Fruit fly (Drosophila melanogaster): ENCODE results near the gene REPTOR-BP.

The REPTOR-BP gene

DNA sequence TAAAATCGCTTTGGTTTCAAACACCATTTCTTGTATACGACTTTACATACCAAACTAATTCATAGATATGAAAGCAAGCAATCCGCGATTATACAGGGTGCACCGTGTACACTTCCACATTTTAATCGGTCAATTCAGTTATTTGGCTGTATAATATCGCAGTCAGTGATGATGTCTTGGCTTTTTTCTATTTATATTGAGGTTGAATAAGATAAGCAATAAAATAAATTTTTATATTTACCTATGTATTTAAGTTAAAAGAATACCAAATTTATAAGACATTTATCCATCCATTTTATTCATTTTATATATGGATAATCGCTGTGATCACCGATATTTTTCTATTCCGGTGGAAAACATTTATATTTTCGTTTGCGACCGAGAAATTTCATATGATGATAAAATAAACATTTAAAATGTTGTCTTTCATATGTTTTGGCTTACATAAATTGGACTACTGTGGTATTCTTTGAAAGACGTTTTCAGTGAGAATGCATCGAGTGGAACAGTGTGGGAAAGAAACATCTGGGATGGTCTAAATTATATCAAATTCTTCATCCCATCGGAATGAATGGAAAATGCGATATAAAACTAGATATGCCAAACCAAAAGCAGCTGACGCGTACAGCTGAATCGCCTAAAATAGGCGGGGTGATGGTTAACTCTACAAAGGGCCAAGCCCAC, 37.1 kb upstream of the REPTOR-BP start, which contains the start of gene CG5708 (continued):
- TF ChIP-seq Six4 (GFP tag; optimal IDR thresholded peaks at IDR 0.05) (no peak), Ets65A (GFP tag) (peak; percentile 13), al (GFP tag; IDR thresholded peaks at IDR 0.05) (no peak), CG2116 (GFP tag; optimal IDR thresholded peaks at IDR 0.05) (peak; percentile 23), CG13123 (GFP tag; optimal IDR thresholded peaks at IDR 0.05) (no peak), chinmo (GFP tag; IDR thresholded peaks at IDR 0.05; ENCODE audit: partially characterized antibody) (no peak), rib (GFP tag; IDR thresholded peaks at IDR 0.05) (no peak), NFAT (GFP tag; IDR thresholded peaks at IDR 0.05) (no peak), gcm (GFP tag; optimal IDR thresholded peaks at IDR 0.05) (no peak), CG11398 (GFP tag; optimal IDR thresholded peaks at IDR 0.05) (no peak), ara (GFP tag; IDR thresholded peaks at IDR 0.05) (no peak), kah (GFP tag; optimal IDR thresholded peaks at IDR 0.05) (no peak), NC2β (GFP tag; optimal IDR thresholded peaks at IDR 0.05) (no peak), CG4617 (GFP tag; optimal IDR thresholded peaks at IDR 0.05; ENCODE audit: borderline replicate concordance) (peak; percentile 73), bbx (GFP tag; IDR thresholded peaks at IDR 0.05; ENCODE audit: partially characterized antibody) (no peak), tna (GFP tag; IDR thresholded peaks at IDR 0.05; ENCODE audit: partially characterized antibody) (no peak), salm (tag; optimal IDR thresholded peaks at IDR 0.05) (no peak), CG18619 (GFP tag; optimal IDR thresholded peaks at IDR 0.05) (no peak), Doc2 (GFP tag; IDR thresholded peaks at IDR 0.05) (no peak), CG4282 (GFP tag; optimal IDR thresholded peaks at IDR 0.05) (no peak), nerfin-1 (tag; optimal IDR thresholded peaks at IDR 0.05) (no peak), zfh1 (GFP tag; IDR thresholded peaks at IDR 0.05) (no peak), MBD-R2 (GFP tag; IDR thresholded peaks at IDR 0.05) (peak; percentile 58), pita (GFP tag; optimal IDR thresholded peaks at IDR 0.05) (no peak), CG17186 (GFP tag; optimal IDR thresholded peaks at IDR 0.05) (no peak), pfk (GFP tag; optimal IDR thresholded peaks at IDR 0.05) (peak; percentile 86), CG2889 (GFP tag; IDR thresholded peaks at IDR 0.05) (no peak), HLH4C (GFP tag; IDR thresholded peaks at IDR 0.05; ENCODE audit: partially characterized antibody) (no peak), CG9817 (tag; optimal IDR thresholded peaks at IDR 0.05) (no peak), CG14965 (GFP tag; optimal IDR thresholded peaks at IDR 0.05; ENCODE audit: borderline replicate concordance) (no peak), CG13894 (tag; optimal IDR thresholded peaks at IDR 0.05) (no peak), Aef1 (GFP tag; IDR thresholded peaks at IDR 0.05) (no peak), CG5180 (GFP tag; optimal IDR thresholded peaks at IDR 0.05) (no peak), psq (GFP tag; optimal IDR thresholded peaks at IDR 0.05) (no peak), Jarid2 (GFP tag; optimal IDR thresholded peaks at IDR 0.05) (no peak), CG3726 (GFP tag; IDR thresholded peaks at IDR 0.05) (no peak), Fer3 (tag; optimal IDR thresholded peaks at IDR 0.05) (no peak), CG10366 (GFP tag; IDR thresholded peaks at IDR 0.05) (peak; percentile 58; the same call in 1 of the 2 replicates), CG31365 (tag; optimal IDR thresholded peaks at IDR 0.05) (no peak), Hr3 (GFP tag; optimal IDR thresholded peaks at IDR 0.05) (no peak), CG6689 (GFP tag; IDR thresholded peaks at IDR 0.05) (no peak), fd3F (GFP tag; optimal IDR thresholded peaks at IDR 0.05) (no peak), CG32772 (GFP tag; IDR thresholded peaks at IDR 0.05) (no peak), CG4730 (GFP tag; IDR thresholded peaks at IDR 0.05) (no peak), lov (optimal IDR thresholded peaks at IDR 0.05) (no peak), lov (GFP tag; IDR thresholded peaks at IDR 0.05) (no peak), CG16779 (GFP tag; IDR thresholded peaks at IDR 0.05) (no peak), sima (GFP tag; optimal IDR thresholded peaks at IDR 0.05) (no peak), bigmax (GFP tag; optimal IDR thresholded peaks at IDR 0.05) (no peak), sc (optimal IDR thresholded peaks at IDR 0.05) (no peak), sc (GFP tag; optimal IDR thresholded peaks at IDR 0.05) (no peak)
